Worm (Caenorhabditis elegans): ENCODE measurements around the gene C34C12.1.

C34C12.1 gene

ce11 chrIII:3503286-3503685 is 49.1 kb downstream of the C34C12.1 start, which contains the start of gene rpl-16:
TSS of gene rpl-16 (minus strand) at chrIII:3503604.
- TF ChIP-seq tra-1 (GFP tag; IDR thresholded peaks at IDR 0.05): no peak
- TF ChIP-seq T26A8.4 (GFP tag; IDR thresholded peaks at IDR 0.05): no peak
- TF ChIP-seq lin-13 (GFP tag; optimal IDR thresholded peaks at IDR 0.05): peak; percentile 27
- TF ChIP-seq vab-7 (GFP tag; IDR thresholded peaks at IDR 0.05): peak; percentile 22; the same call in 1 of the 2 replicates
- peak; percentile 61; the same call in 1 of the 2 replicates for TF ChIP-seq snpc-1.2 (GFP tag; IDR thresholded peaks at IDR 0.05)
- 0 out of 2 replicates have a peak, but pooled peaks have one; percentile 4 for TF ChIP-seq ZK337.2 (GFP tag; IDR thresholded peaks at IDR 0.05)
- TF ChIP-seq F49E8.2 (tag; optimal IDR thresholded peaks at IDR 0.05; ENCODE audit: borderline replicate concordance): no peak
- no peak for TF ChIP-seq nhr-102 (tag; optimal IDR thresholded peaks at IDR 0.05)
- peak; percentile 63; the same call in 1 of the 2 replicates for TF ChIP-seq ctbp-1 (GFP tag; IDR thresholded peaks at IDR 0.05)
- no peak for TF ChIP-seq lin-15B (tag; optimal IDR thresholded peaks at IDR 0.05)
- TF ChIP-seq php-3 (GFP tag; IDR thresholded peaks at IDR 0.05): peak; percentile 28; the same call in 1 of the 2 replicates
- 0 out of 4 replicates have a peak, but pooled peaks of 1 of the 2 experiments have one; percentile 23 for TF ChIP-seq madf-5 (GFP tag; IDR thresholded peaks at IDR 0.05)
- no peak for TF ChIP-seq zip-11 (GFP tag; IDR thresholded peaks at IDR 0.05)
- no peak for TF ChIP-seq D1046.2 (GFP tag; IDR thresholded peaks at IDR 0.05)
- peak; percentile 29; the same call in 1 of the 2 replicates for TF ChIP-seq set-16 (GFP tag; IDR thresholded peaks at IDR 0.05)
- no peak for TF ChIP-seq ztf-7 (tag; optimal IDR thresholded peaks at IDR 0.05)
- no peak for TF ChIP-seq unc-130 (GFP tag; optimal IDR thresholded peaks at IDR 0.05)

- TF ChIP-seq fos-1 (tag; optimal IDR thresholded peaks at IDR 0.05) (no peak), gei-8 (GFP tag; optimal IDR thresholded peaks at IDR 0.05) (no peak), egl-43 (GFP tag; IDR thresholded peaks at IDR 0.05) (no peak), aha-1 (tag) (peak; percentile 90), Y48G9A.11 (GFP tag; IDR thresholded peaks at IDR 0.05) (peak; percentile 30; the same call in 1 of the 2 replicates)
Observed at ce11 chrIII:3504239-3504638, 50.1 kb downstream of the C34C12.1 start.

ce11 chrIII:3505051-3505548 is 51.0 kb downstream of the C34C12.1 start, which contains the start of gene lias-1:
TSS of gene lias-1 (minus strand) at chrIII:3505101.
- TF ChIP-seq snpc-1.2 (GFP tag; IDR thresholded peaks at IDR 0.05) (no peak), cey-2 (tag; optimal IDR thresholded peaks at IDR 0.05; ENCODE audit: borderline replicate concordance, insufficient read depth) (no peak), dve-1 (tag; optimal IDR thresholded peaks at IDR 0.05; ENCODE audit: insufficient read depth) (peak; percentile 69), vab-7 (GFP tag; IDR thresholded peaks at IDR 0.05) (0 out of 2 replicates have a peak, but pooled peaks have one; percentile 27), ceh-28 (tag; optimal IDR thresholded peaks at IDR 0.05) (no peak), daf-19 (GFP tag; conservative IDR thresholded peaks at IDR 0.05) (no peak), rbr-2 (tag; optimal IDR thresholded peaks at IDR 0.05) (peak; percentile 60), nhr-10 (tag; optimal IDR thresholded peaks at IDR 0.05) (no peak), ceh-82 (tag; optimal IDR thresholded peaks at IDR 0.05) (no peak), pha-4 (GFP tag; IDR thresholded peaks at IDR 0.05) (no peak), pha-4 (tag; optimal IDR thresholded peaks at IDR 0.05) (peak; percentile 33), saeg-2 (GFP tag; IDR thresholded peaks at IDR 0.05) (no peak), F49E8.2 (tag; optimal IDR thresholded peaks at IDR 0.05; ENCODE audit: borderline replicate concordance) (no peak), T20F7.1 (GFP tag; optimal IDR thresholded peaks at IDR 0.05) (peak; percentile 76), nhr-6 (tag; optimal IDR thresholded peaks at IDR 0.05) (peak; percentile 73), nhr-11 (tag; optimal IDR thresholded peaks at IDR 0.05) (peak; percentile 70), lin-13 (GFP tag; optimal IDR thresholded peaks at IDR 0.05) (peak; percentile 86), tra-1 (GFP tag; IDR thresholded peaks at IDR 0.05) (no peak), egl-27 (tag; optimal IDR thresholded peaks at IDR 0.05) (no peak), aly-2 (tag; optimal IDR thresholded peaks at IDR 0.05) (no peak), nhr-102 (tag; optimal IDR thresholded peaks at IDR 0.05) (no peak), lin-38 (GFP tag; IDR thresholded peaks at IDR 0.05) (peak; percentile 83), set-16 (GFP tag; IDR thresholded peaks at IDR 0.05) (no peak), arid-1 (GFP tag; conservative IDR thresholded peaks at IDR 0.05) (peak; percentile 30; the same call in 1 of the 2 replicates), ZK337.2 (GFP tag; IDR thresholded peaks at IDR 0.05) (no peak), ces-1 (GFP tag; optimal IDR thresholded peaks at IDR 0.05) (no peak), F44E2.7 (GFP tag; IDR thresholded peaks at IDR 0.05) (no peak), gei-8 (GFP tag; optimal IDR thresholded peaks at IDR 0.05) (no peak), sdz-12 (GFP tag; optimal IDR thresholded peaks at IDR 0.05) (no peak), ztf-11 (tag; optimal IDR thresholded peaks at IDR 0.05) (no peak), ctbp-1 (GFP tag; IDR thresholded peaks at IDR 0.05) (no peak), daf-8 (GFP tag; IDR thresholded peaks at IDR 0.05) (no peak), Y105C5A.15 (GFP tag; IDR thresholded peaks at IDR 0.05) (no peak), mes-2 (tag; optimal IDR thresholded peaks at IDR 0.05; ENCODE audit: poor library complexity, severe bottlenecking) (peak; percentile 90)

Data from whole organism, L4 larva.